Fruit fly (Drosophila melanogaster) whole organism, embryonic: Measurements from ENCODE around the gene CG15923.

Experiments used
- CG11504 ChIP-seq: fragments of 200-800 bp; sonication (Bioruptor generic); optimal IDR thresholded peaks from 3 replicates; lab custom pipeline; 2019; ENCODE audit warnings: missing biosample characterization, mild to moderate bottlenecking, missing genetic modification characterization, moderate library complexity
- CG12299 ChIP-seq: fragments of 200-800 bp; sonication (Bioruptor generic); optimal IDR thresholded peaks from 2 replicates; lab custom pipeline; 2018; ENCODE audit warnings: missing biosample characterization, mild to moderate bottlenecking, missing genetic modification characterization
- CG15073 ChIP-seq: fragments of 200-800 bp; sonication (Bioruptor generic); optimal IDR thresholded peaks from 2 replicates; lab custom pipeline; 2016; ENCODE audit warnings: missing biosample characterization, missing genetic modification characterization
- CG17186 ChIP-seq: fragments of 200-800 bp; sonication (Bioruptor generic); optimal IDR thresholded peaks from 3 replicates; lab custom pipeline; 2017; ENCODE audit warnings: missing biosample characterization, missing genetic modification reagents, missing genetic modification characterization
- CG17328 ChIP-seq: fragments of 200-800 bp; sonication (Bioruptor generic); IDR thresholded peaks from 2 replicates; pipeline ENCODE4 v1.3.6; 2022; ENCODE audit warnings: missing biosample characterization, missing genetic modification characterization
- CG30020 ChIP-seq: fragments of 200-800 bp; optimal IDR thresholded peaks from 2 replicates; lab custom pipeline; 2019; ENCODE audit warnings: missing biosample characterization, mild to moderate bottlenecking, missing genetic modification characterization, moderate library complexity
- CG32772 ChIP-seq: fragments of 200-800 bp; sonication (Bioruptor generic); IDR thresholded peaks from 2 replicates; pipeline ENCODE4 v1.3.6; 2022; ENCODE audit warnings: missing biosample characterization, missing genetic modification characterization
- CG3995 ChIP-seq: fragments of 200-800 bp; sonication (Bioruptor generic); optimal IDR thresholded peaks from 3 replicates; lab custom pipeline; 2016; ENCODE audit warnings: missing biosample characterization, missing genetic modification characterization
- CG42726 ChIP-seq: fragments of 200-800 bp; sonication (Bioruptor generic); IDR thresholded peaks from 2 replicates; pipeline ENCODE4 v1.3.6; 2022; ENCODE audit warnings: missing biosample characterization, missing genetic modification characterization; ENCODE audit not compliant: partially characterized antibody
- CG7928 ChIP-seq: fragments of 200-800 bp; sonication (Bioruptor generic); optimal IDR thresholded peaks from 2 replicates; lab custom pipeline; 2017; ENCODE audit warnings: missing biosample characterization, mild to moderate bottlenecking, missing genetic modification characterization
- CG7987 ChIP-seq: fragments of 200-800 bp; sonication (Bioruptor generic); optimal IDR thresholded peaks from 2 replicates; lab custom pipeline; 2018; ENCODE audit warnings: missing biosample characterization, mild to moderate bottlenecking, missing genetic modification characterization, moderate library complexity
- CHES-1-like ChIP-seq: fragments of 200-800 bp; sonication (Bioruptor generic); optimal IDR thresholded peaks from 2 replicates; lab custom pipeline; 2016; ENCODE audit warnings: missing biosample characterization, missing genetic modification characterization
- Dad ChIP-seq: fragments of 200-800 bp; sonication (Bioruptor generic); optimal IDR thresholded peaks from 3 replicates; lab custom pipeline; 2016; ENCODE audit warnings: missing biosample characterization, missing genetic modification characterization
- Dbx ChIP-seq: fragments of 200-800 bp; sonication (Bioruptor generic); IDR thresholded peaks from 3 replicates; pipeline ENCODE4 v1.3.6; 2022; ENCODE audit warnings: missing biosample characterization, missing genetic modification characterization
- E2f1 ChIP-seq: fragments of 200-800 bp; sonication (Bioruptor generic); IDR thresholded peaks from 2 replicates; pipeline ENCODE4 v1.3.6; 2022; ENCODE audit warnings: missing biosample characterization, missing genetic modification characterization
- E2f2 ChIP-seq: fragments of 200-800 bp; sonication (Bioruptor generic); IDR thresholded peaks from 2 replicates; pipeline ENCODE4 v1.3.6; 2022; ENCODE audit warnings: missing biosample characterization, missing genetic modification characterization
- ERR ChIP-seq: fragments of 200-800 bp; sonication (Bioruptor generic); optimal IDR thresholded peaks from 2 replicates; lab custom pipeline; 2016; ENCODE audit warnings: missing biosample characterization, missing genetic modification characterization
- Eip74EF ChIP-seq, 2 experiments: fragments of 200-800 bp in 1 of 2; fragments of >200 bp in 1 of 2; sonication (Bioruptor generic) in 1 of 2; optimal IDR thresholded peaks; 2 replicates each; lab custom pipeline; 2017 to 2019; ENCODE audit warnings: missing biosample characterization in 2 of 2, missing genetic modification characterization in 2 of 2, mild to moderate bottlenecking in 1 of 2, moderate library complexity in 1 of 2
- Fer2 ChIP-seq: fragments of 200-800 bp; sonication (Bioruptor generic); optimal IDR thresholded peaks from 2 replicates; lab custom pipeline; 2018; ENCODE audit warnings: missing biosample characterization, mild to moderate bottlenecking, missing genetic modification characterization, moderate library complexity
- H15 ChIP-seq: fragments of 200-800 bp; sonication (Bioruptor generic); IDR thresholded peaks from 3 replicates; pipeline ENCODE4 v1.3.6; 2022; ENCODE audit warnings: missing biosample characterization, missing genetic modification characterization
- HLH4C ChIP-seq: fragments of 200-800 bp; sonication (Bioruptor generic); IDR thresholded peaks from 3 replicates; pipeline ENCODE4 v1.3.6; 2022; ENCODE audit warnings: missing biosample characterization, missing genetic modification characterization; ENCODE audit not compliant: partially characterized antibody
- HLHmδ ChIP-seq: fragments of 200-800 bp; sonication (Bioruptor generic); optimal IDR thresholded peaks from 2 replicates; lab custom pipeline; 2018; ENCODE audit warnings: missing biosample characterization, mild to moderate bottlenecking, missing genetic modification characterization, moderate library complexity
- HmgZ ChIP-seq: fragments of 200-800 bp; sonication (Bioruptor generic); optimal IDR thresholded peaks from 2 replicates; lab custom pipeline; 2018; ENCODE audit warnings: missing biosample characterization, mild to moderate bottlenecking, missing genetic modification characterization
- Lpt ChIP-seq: fragments of >200 bp; optimal IDR thresholded peaks from 2 replicates; lab custom pipeline; 2018; ENCODE audit warnings: missing biosample characterization, missing genetic modification characterization
- Mad ChIP-seq: fragments of 200-800 bp; sonication (Bioruptor generic); optimal IDR thresholded peaks from 2 replicates; lab custom pipeline; 2016; ENCODE audit warnings: missing biosample characterization, missing genetic modification characterization
- Meics ChIP-seq: fragments of 200-800 bp; sonication (Bioruptor generic); optimal IDR thresholded peaks from 2 replicates; lab custom pipeline; 2017; ENCODE audit warnings: missing biosample characterization, mild to moderate bottlenecking, missing genetic modification characterization
- Pdp1 ChIP-seq, 2 experiments: fragments of 200-800 bp; sonication (Bioruptor generic); optimal IDR thresholded peaks; 3 replicates each; lab custom pipeline; 2016; ENCODE audit warnings: missing biosample characterization in 2 of 2, missing genetic modification characterization in 2 of 2, mild to moderate bottlenecking in 1 of 2, moderate library complexity in 1 of 2
- Trl ChIP-seq, 3 experiments: fragments of >200 bp in 2 of 3; fragments of 200-800 bp in 1 of 3; sonication (Bioruptor generic) in 1 of 3; optimal IDR thresholded peaks; 2 replicates in 1 of 3; 3 replicates in 2 of 3; lab custom pipeline; 2016 to 2017; ENCODE audit warnings: missing biosample characterization in 1 of 3, missing genetic modification characterization in 1 of 3
- YL-1 ChIP-seq: fragments of 200-800 bp; sonication (Bioruptor generic); optimal IDR thresholded peaks from 3 replicates; lab custom pipeline; 2017; ENCODE audit warnings: missing biosample characterization, mild to moderate bottlenecking, missing genetic modification characterization
- ac ChIP-seq: fragments of 200-800 bp; sonication (Bioruptor generic); optimal IDR thresholded peaks from 3 replicates; lab custom pipeline; 2017; ENCODE audit warnings: missing biosample characterization, mild to moderate bottlenecking, missing genetic modification characterization
- aop ChIP-seq: fragments of 200-800 bp; sonication (Bioruptor generic); IDR thresholded peaks from 2 replicates; pipeline ENCODE4 v1.3.6; 2022; ENCODE audit warnings: missing biosample characterization, missing genetic modification characterization
- chm ChIP-seq: fragments of 200-800 bp; sonication (Bioruptor generic); IDR thresholded peaks from 2 replicates; pipeline ENCODE4 v1.3.6; 2022; ENCODE audit warnings: missing biosample characterization, missing genetic modification characterization
- corto ChIP-seq: fragments of 200-800 bp; sonication (Bioruptor generic); optimal IDR thresholded peaks from 2 replicates; lab custom pipeline; 2016; ENCODE audit warnings: missing biosample characterization, mild to moderate bottlenecking, missing genetic modification characterization, moderate library complexity
- danr ChIP-seq: fragments of 200-800 bp; sonication (Bioruptor generic); IDR thresholded peaks from 2 replicates; pipeline ENCODE4 v1.3.6; 2022; ENCODE audit warnings: missing biosample characterization, missing genetic modification characterization
- disco-r ChIP-seq: fragments of 200-800 bp; sonication (Bioruptor generic); optimal IDR thresholded peaks from 2 replicates; lab custom pipeline; 2016; ENCODE audit warnings: missing biosample characterization, missing genetic modification characterization
- gcm ChIP-seq: fragments of 200-800 bp; sonication (Bioruptor generic); optimal IDR thresholded peaks from 2 replicates; lab custom pipeline; 2019; ENCODE audit warnings: missing biosample characterization, mild to moderate bottlenecking, missing genetic modification characterization, moderate library complexity
- grn ChIP-seq: fragments of 200-800 bp; sonication (Bioruptor generic); optimal IDR thresholded peaks from 3 replicates; lab custom pipeline; 2017; ENCODE audit warnings: missing biosample characterization, missing genetic modification characterization
- gro ChIP-seq: fragments of 200-800 bp; sonication (Bioruptor generic); optimal IDR thresholded peaks from 2 replicates; lab custom pipeline; 2016; ENCODE audit warnings: missing biosample characterization, missing genetic modification characterization
- hbn ChIP-seq: fragments of 200-800 bp; sonication (Bioruptor generic); IDR thresholded peaks from 2 replicates; pipeline ENCODE4 v1.3.6; 2022; ENCODE audit warnings: missing biosample characterization, missing genetic modification characterization; ENCODE audit not compliant: partially characterized antibody
- pan ChIP-seq, 4 experiments: fragments of >200 bp in 3 of 4; fragments of 200-800 bp in 1 of 4; sonication (Bioruptor generic) in 1 of 4; optimal IDR thresholded peaks in 3 of 4; IDR thresholded peaks in 1 of 4; 2 replicates each; pipeline versions ENCODE4 v1.3.6 to Lab custom; 2017 to 2022; ENCODE audit warnings: missing biosample characterization in 2 of 4, missing genetic modification characterization in 2 of 4, mixed read lengths in 1 of 4
- pfk ChIP-seq: fragments of 200-800 bp; sonication (Bioruptor generic); optimal IDR thresholded peaks from 2 replicates; lab custom pipeline; 2018; ENCODE audit warnings: missing biosample characterization, mild to moderate bottlenecking, missing genetic modification characterization, moderate library complexity
- sug ChIP-seq: fragments of 200-800 bp; optimal IDR thresholded peaks from 2 replicates; lab custom pipeline; 2019; ENCODE audit warnings: missing biosample characterization, mild to moderate bottlenecking, missing genetic modification characterization, moderate library complexity
- tna ChIP-seq: fragments of 200-800 bp; sonication (Bioruptor generic); IDR thresholded peaks from 2 replicates; pipeline ENCODE4 v1.3.6; 2022; ENCODE audit warnings: missing biosample characterization, missing genetic modification characterization; ENCODE audit not compliant: partially characterized antibody
- ttk ChIP-seq: fragments of 200-800 bp; sonication (Bioruptor generic); IDR thresholded peaks from 2 replicates; pipeline ENCODE4 v2.1.2; 2022; ENCODE audit warnings: missing biosample characterization, missing genetic modification characterization
- vnd ChIP-seq: fragments of 200-800 bp; sonication (Bioruptor generic); IDR thresholded peaks from 3 replicates; pipeline ENCODE4 v1.3.6; 2022; ENCODE audit warnings: missing biosample characterization, missing genetic modification characterization; ENCODE audit not compliant: partially characterized antibody
- vvl ChIP-seq: fragments of 200-800 bp; sonication (Bioruptor generic); IDR thresholded peaks from 2 replicates; pipeline ENCODE4 v1.3.6; 2022; ENCODE audit warnings: missing biosample characterization, missing genetic modification characterization

Gene CG15923

DNA sequence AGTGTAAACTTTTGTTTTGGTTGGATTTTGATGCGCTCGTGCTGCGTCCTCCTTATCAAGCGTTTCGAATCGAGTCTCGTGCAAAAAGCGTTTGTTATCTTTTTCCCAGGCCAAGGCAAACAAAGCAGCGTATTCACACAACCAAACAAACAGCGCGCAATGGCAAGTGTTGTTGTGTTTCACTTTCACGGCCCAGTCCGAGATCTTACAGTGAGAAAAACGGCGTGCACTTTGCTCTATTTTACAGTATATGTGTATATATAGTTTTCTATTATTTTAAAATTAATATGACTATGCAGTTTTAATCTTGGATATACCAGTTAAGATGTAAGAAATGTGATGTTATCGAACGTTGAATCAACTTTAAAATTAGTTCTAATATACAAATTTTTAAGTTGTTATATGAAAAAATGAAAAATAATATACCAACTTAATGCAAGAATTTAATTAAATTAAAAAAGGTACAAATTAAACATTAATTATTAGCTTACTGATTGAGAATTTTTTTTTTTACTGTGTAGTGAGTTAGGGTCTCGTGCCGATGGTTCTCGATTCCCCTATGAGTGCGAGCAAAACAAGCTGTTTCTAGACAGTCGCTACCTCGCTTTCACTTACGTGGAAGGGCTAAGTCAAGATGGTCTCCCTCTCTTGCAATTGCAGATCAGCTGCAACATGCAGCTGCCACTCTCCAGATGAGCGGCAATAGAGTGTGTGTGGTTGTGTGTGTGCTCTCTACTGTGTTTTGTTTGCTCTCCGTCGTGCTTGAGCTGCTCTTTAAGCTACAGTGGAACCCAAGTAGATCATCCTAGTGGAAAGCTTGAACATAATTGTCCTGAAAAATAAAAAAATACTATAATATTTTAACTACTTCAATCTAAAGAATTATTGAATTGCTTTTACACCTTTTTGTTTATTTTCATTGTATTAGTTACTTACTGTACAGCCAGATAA is 22.2 kb downstream of the CG15923 start (continued):
- TF ChIP-seq CG11504 (tag; lab: Kevin White, UChicago) (peak; percentile 95), Dad (GFP tag; lab: Kevin White, UChicago) (no peak), CG17186 (GFP tag; lab: Kevin White, UChicago) (peak; percentile 17), gcm (GFP tag; lab: Kevin White, UChicago) (peak; percentile 96), pfk (GFP tag; lab: Kevin White, UChicago) (peak; percentile 13), ERR (GFP tag; lab: Kevin White, UChicago) (no peak), aop (GFP tag; lab: Robert Waterston, UW) (no peak), HLHmδ (GFP tag; lab: Kevin White, UChicago) (peak; percentile 78), grn (GFP tag; lab: Kevin White, UChicago) (no peak), CG30020 (peak; percentile 72), Fer2 (tag; lab: Kevin White, UChicago) (peak; percentile 58), H15 (GFP tag; lab: Robert Waterston, UW) (peak; percentile 77; the same call in 2 of the 3 replicates), Trl (optimal IDR thresholded peaks at IDR 0.05; lab: Kevin White, UChicago) (peak in 1 of 2 experiments; percentile 74), Trl (GFP tag; optimal IDR thresholded peaks at IDR 0.05; lab: Kevin White, UChicago) (no peak), CG3995 (peak; percentile 22), CG32772 (GFP tag; lab: Robert Waterston, UW) (peak; percentile 85), vnd (GFP tag; lab: Robert Waterston, UW) (no peak), Eip74EF (GFP tag; optimal IDR thresholded peaks at IDR 0.05; lab: Kevin White, UChicago) (peak in 1 of 2 experiments; percentile 94), CG42726 (GFP tag; lab: Robert Waterston, UW) (no peak), corto (GFP tag; lab: Kevin White, UChicago) (no peak), CG7928 (GFP tag; lab: Kevin White, UChicago) (no peak), danr (peak; percentile 68), chm (GFP tag; lab: Robert Waterston, UW) (peak; percentile 56; the same call in 1 of the 2 replicates), disco-r (no peak), YL-1 (GFP tag; lab: Kevin White, UChicago) (peak; percentile 20), CG7987 (peak; percentile 34), Mad (GFP tag; lab: Kevin White, UChicago) (no peak), vvl (GFP tag; lab: Robert Waterston, UW) (peak; percentile 86), ac (peak; percentile 91), Pdp1 (GFP tag; optimal IDR thresholded peaks at IDR 0.05; lab: Kevin White, UChicago) (peak in 1 of 2 experiments; percentile 13), CG12299 (tag; lab: Kevin White, UChicago) (peak; percentile 92), Lpt (no peak), CG17328 (GFP tag; lab: Robert Waterston, UW) (peak; percentile 82), CG15073 (no peak), Meics (GFP tag; lab: Kevin White, UChicago) (peak; percentile 87), hbn (GFP tag; lab: Robert Waterston, UW) (no peak), E2f1 (GFP tag; lab: Robert Waterston, UW) (peak; percentile 83), HLH4C (GFP tag; lab: Robert Waterston, UW) (no peak), E2f2 (GFP tag; lab: Robert Waterston, UW) (peak; percentile 53; the same call in 1 of the 2 replicates), sug (tag; lab: Kevin White, UChicago) (peak; percentile 52), gro (GFP tag; lab: Kevin White, UChicago) (no peak), tna (no peak), pan (optimal IDR thresholded peaks at IDR 0.05; lab: Kevin White, UChicago) (no peak), pan (GFP tag; optimal IDR thresholded peaks at IDR 0.05 in 1 of 2, IDR thresholded peaks at IDR 0.05 in 1 of 2) (peak in 1 of 2 experiments; percentile 82), HmgZ (tag; lab: Kevin White, UChicago) (peak; percentile 50), CHES-1-like (GFP tag; lab: Kevin White, UChicago) (no peak), ttk (GFP tag; lab: Robert Waterston, UW) (peak; percentile 81), Dbx (GFP tag; lab: Robert Waterston, UW) (peak; percentile 65)
